Fruit fly (Drosophila melanogaster) whole organism, adult: Measurements from ENCODE around the gene CCT2.

Source experiments
- CG11617 ChIP-seq: fragments of 200-800 bp; sonication (Bioruptor generic); optimal IDR thresholded peaks from 2 replicates; lab custom pipeline; 2017; ENCODE audit warnings: mild to moderate bottlenecking, missing biosample characterization, missing genetic modification reagents, missing genetic modification characterization
- CG7045 ChIP-seq: fragments of 200-800 bp; sonication (Bioruptor generic); optimal IDR thresholded peaks from 2 replicates; lab custom pipeline; 2017; ENCODE audit warnings: missing biosample characterization, mild to moderate bottlenecking, missing genetic modification characterization
- cnc ChIP-seq, 2 experiments: fragments of >200 bp; optimal IDR thresholded peaks; 2 replicates each; lab custom pipeline; 2017
- kay ChIP-seq: fragments of 200-800 bp; sonication (Bioruptor generic); peaks from one replicate; lab custom pipeline; 2016; ENCODE audit warnings: missing biosample characterization, missing genetic modification characterization, borderline replicate concordance

dm6 chrX:9080962-9081361 is 8.4 kb upstream of the CCT2 start, which contains the start of the genes CG7246 and HP1b:
- TF ChIP-seq cnc (optimal IDR thresholded peaks at IDR 0.05; lab: Kevin White, UChicago): no peak
- TF ChIP-seq CG11617 (GFP tag; lab: Kevin White, UChicago): peak; percentile 72
- TF ChIP-seq CG7045: peak; percentile 40
- TF ChIP-seq kay (GFP tag; lab: Kevin White, UChicago): no peak
